Worm (Caenorhabditis elegans) whole organism, mixed stage, embryonic: Measurements from ENCODE around the gene K02E2.11.

ENCODE experiments used
- M03D4.4 ChIP-seq: sonication (generic microtip); optimal IDR thresholded peaks from 2 replicates; lab custom pipeline; 2017; ENCODE audit warnings: mild to moderate bottlenecking, missing genetic modification characterization, missing compliant biosample characterization
- bed-3 ChIP-seq: fragments of 200-800 bp; sonication (Bioruptor generic); optimal IDR thresholded peaks from 3 replicates; lab custom pipeline; 2018; ENCODE audit warnings: mild to moderate bottlenecking, missing genetic modification characterization, moderate library complexity, missing compliant biosample characterization
- blmp-1 ChIP-seq: fragments of 150-350 bp; optimal IDR thresholded peaks from 2 replicates; lab custom pipeline; 2014; ENCODE audit warnings: missing biosample characterization, missing genetic modification characterization
- ceh-39 ChIP-seq: fragments of 150-350 bp; optimal IDR thresholded peaks from 2 replicates; lab custom pipeline; 2014; ENCODE audit warnings: missing biosample characterization, missing genetic modification characterization
- ceh-43 ChIP-seq: fragments of 200-800 bp; sonication (Bioruptor generic); optimal IDR thresholded peaks from 2 replicates; lab custom pipeline; 2018; ENCODE audit warnings: mild to moderate bottlenecking, missing genetic modification characterization, moderate library complexity, missing compliant biosample characterization
- ceh-83 ChIP-seq: fragments of 200-800 bp; sonication (Bioruptor generic); optimal IDR thresholded peaks from 2 replicates; lab custom pipeline; 2018; ENCODE audit warnings: mild to moderate bottlenecking, missing genetic modification characterization, missing compliant biosample characterization
- ces-1 ChIP-seq: fragments of 150-350 bp; optimal IDR thresholded peaks from 2 replicates; lab custom pipeline; 2014; ENCODE audit warnings: missing biosample characterization, missing genetic modification reagents, missing genetic modification characterization
- cnd-1 ChIP-seq: fragments of 200-800 bp; sonication (Bioruptor generic); optimal IDR thresholded peaks from 2 replicates; lab custom pipeline; 2018; ENCODE audit warnings: mild to moderate bottlenecking, missing genetic modification characterization, missing compliant biosample characterization
- drap-1 ChIP-seq: fragments of 200-800 bp; sonication (Bioruptor generic); optimal IDR thresholded peaks from 3 replicates; lab custom pipeline; 2018; ENCODE audit warnings: mild to moderate bottlenecking, missing genetic modification characterization, missing compliant biosample characterization
- elt-1 ChIP-seq: sonication (generic microtip); optimal IDR thresholded peaks from 2 replicates; lab custom pipeline; 2017; ENCODE audit warnings: missing genetic modification characterization, mild to moderate bottlenecking, missing compliant biosample characterization, antibody characterized with exemption, moderate library complexity, borderline replicate concordance; ENCODE audit not compliant: insufficient read depth
- elt-3 ChIP-seq: fragments of 150-350 bp; optimal IDR thresholded peaks from 2 replicates; lab custom pipeline; 2014; ENCODE audit warnings: missing biosample characterization, missing genetic modification characterization
- flh-1 ChIP-seq: fragments of 200-800 bp; sonication (Bioruptor generic); optimal IDR thresholded peaks from 2 replicates; lab custom pipeline; 2018; ENCODE audit warnings: mild to moderate bottlenecking, missing genetic modification characterization, moderate library complexity, missing compliant biosample characterization
- ham-2 ChIP-seq: fragments of 200-800 bp; sonication (Bioruptor generic); optimal IDR thresholded peaks from 2 replicates; lab custom pipeline; 2018; ENCODE audit warnings: mild to moderate bottlenecking, missing genetic modification characterization, missing compliant biosample characterization
- hlh-1 ChIP-seq: fragments of 150-350 bp; optimal IDR thresholded peaks from 2 replicates; lab custom pipeline; 2014; ENCODE audit warnings: missing biosample characterization, missing genetic modification reagents, missing genetic modification characterization
- lin-13 ChIP-seq: fragments of 150-350 bp; optimal IDR thresholded peaks from 2 replicates; lab custom pipeline; 2014; ENCODE audit warnings: missing biosample characterization, missing genetic modification characterization
- lin-32 ChIP-seq: fragments of 200-800 bp; sonication (Bioruptor generic); optimal IDR thresholded peaks from 2 replicates; lab custom pipeline; 2018; ENCODE audit warnings: mild to moderate bottlenecking, missing genetic modification characterization, missing compliant biosample characterization
- lsy-2 ChIP-seq: fragments of 150-350 bp; optimal IDR thresholded peaks from 2 replicates; lab custom pipeline; 2014; ENCODE audit warnings: missing biosample characterization, missing genetic modification characterization
- mep-1 ChIP-seq: fragments of 150-350 bp; optimal IDR thresholded peaks from 2 replicates; lab custom pipeline; 2017; ENCODE audit warnings: missing biosample characterization, missing genetic modification reagents, missing genetic modification characterization, inconsistent platforms
- mls-2 ChIP-seq: sonication (generic microtip); optimal IDR thresholded peaks from 2 replicates; lab custom pipeline; 2016; ENCODE audit warnings: mild to moderate bottlenecking, missing genetic modification characterization, moderate library complexity, missing compliant biosample characterization
- nhr-12 ChIP-seq: fragments of 150-350 bp; optimal IDR thresholded peaks from 2 replicates; lab custom pipeline; 2014; ENCODE audit warnings: missing biosample characterization, missing genetic modification characterization
- nhr-28 ChIP-seq: fragments of 150-350 bp; optimal IDR thresholded peaks from 2 replicates; lab custom pipeline; 2014; ENCODE audit warnings: missing biosample characterization, missing genetic modification characterization
- nhr-76 ChIP-seq: sonication (generic microtip); optimal IDR thresholded peaks from 2 replicates; lab custom pipeline; 2017; ENCODE audit warnings: missing biosample characterization, missing genetic modification characterization
- pha-4 ChIP-seq: fragments of 150-350 bp; optimal IDR thresholded peaks from 2 replicates; lab custom pipeline; 2018; ENCODE audit warnings: missing biosample characterization, missing genetic modification reagents, missing genetic modification characterization
- sem-2 ChIP-seq: fragments of 200-800 bp; sonication (Bioruptor generic); optimal IDR thresholded peaks from 2 replicates; lab custom pipeline; 2018; ENCODE audit warnings: mild to moderate bottlenecking, missing genetic modification characterization, missing compliant biosample characterization
- sptf-1 ChIP-seq: sonication (generic microtip); optimal IDR thresholded peaks from 2 replicates; lab custom pipeline; 2017; ENCODE audit warnings: mild to moderate bottlenecking, missing genetic modification characterization, moderate library complexity, missing compliant biosample characterization
- unc-120 ChIP-seq: sonication (generic microtip); optimal IDR thresholded peaks from 2 replicates; lab custom pipeline; 2017; ENCODE audit warnings: missing genetic modification characterization, missing compliant biosample characterization; ENCODE audit not compliant: poor library complexity, severe bottlenecking
- unc-39 ChIP-seq: fragments of 150-350 bp; optimal IDR thresholded peaks from 2 replicates; lab custom pipeline; 2014; ENCODE audit warnings: missing biosample characterization, missing genetic modification characterization
- unc-62 ChIP-seq: fragments of 150-350 bp; optimal IDR thresholded peaks from 2 replicates; lab custom pipeline; 2014; ENCODE audit warnings: missing biosample characterization, missing genetic modification reagents, missing genetic modification characterization
- zip-8 ChIP-seq: fragments of 150-350 bp; optimal IDR thresholded peaks from 2 replicates; lab custom pipeline; 2014; ENCODE audit warnings: missing biosample characterization, missing genetic modification characterization
- ztf-11 ChIP-seq: fragments of 150-350 bp; optimal IDR thresholded peaks from 2 replicates; lab custom pipeline; 2014; ENCODE audit warnings: missing biosample characterization, missing genetic modification characterization

K02E2.11 gene

DNA sequence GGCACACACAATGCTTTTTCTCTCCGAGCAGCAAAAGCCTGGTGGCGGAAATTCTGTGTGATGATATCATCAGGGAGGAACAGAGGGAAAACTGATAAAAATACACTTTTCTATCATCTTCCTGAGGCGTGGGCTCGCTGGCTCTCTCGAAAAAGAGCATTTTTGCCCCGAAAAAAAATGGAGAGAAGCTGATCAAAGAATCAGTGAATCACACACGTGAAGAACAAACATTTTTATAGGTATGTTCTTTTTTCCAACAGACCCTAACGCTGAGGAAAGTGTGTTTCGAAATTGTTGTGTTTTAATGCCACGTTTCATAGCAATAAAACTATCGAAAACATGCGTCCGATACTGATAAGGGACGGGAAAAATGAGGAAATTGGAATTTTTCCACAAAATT, 33.7 kb downstream of the K02E2.11 start:
- no peak for TF ChIP-seq ceh-83 (GFP tag; lab: Kevin White, UChicago)
- TF ChIP-seq drap-1 (GFP tag; lab: Kevin White, UChicago) = no peak
- no peak for TF ChIP-seq M03D4.4
- no peak for TF ChIP-seq mls-2 (tag; lab: Kevin White, UChicago)
- no peak for TF ChIP-seq sem-2 (GFP tag; lab: Kevin White, UChicago)
- no peak for TF ChIP-seq ceh-39 (tag; lab: Kevin White, UChicago)
- no peak for TF ChIP-seq nhr-12
- no peak for TF ChIP-seq unc-62
- no peak for TF ChIP-seq hlh-1 (tag; lab: Kevin White, UChicago)
- no peak for TF ChIP-seq sptf-1 (tag; lab: Kevin White, UChicago)
- no peak for TF ChIP-seq pha-4 (tag; lab: Kevin White, UChicago)
- TF ChIP-seq blmp-1 (tag; lab: Kevin White, UChicago) = no peak
- no peak for TF ChIP-seq ztf-11
- TF ChIP-seq unc-120 (tag; lab: Kevin White, UChicago) = no peak
- TF ChIP-seq mep-1 = no peak
- TF ChIP-seq zip-8 = no peak

DNA sequence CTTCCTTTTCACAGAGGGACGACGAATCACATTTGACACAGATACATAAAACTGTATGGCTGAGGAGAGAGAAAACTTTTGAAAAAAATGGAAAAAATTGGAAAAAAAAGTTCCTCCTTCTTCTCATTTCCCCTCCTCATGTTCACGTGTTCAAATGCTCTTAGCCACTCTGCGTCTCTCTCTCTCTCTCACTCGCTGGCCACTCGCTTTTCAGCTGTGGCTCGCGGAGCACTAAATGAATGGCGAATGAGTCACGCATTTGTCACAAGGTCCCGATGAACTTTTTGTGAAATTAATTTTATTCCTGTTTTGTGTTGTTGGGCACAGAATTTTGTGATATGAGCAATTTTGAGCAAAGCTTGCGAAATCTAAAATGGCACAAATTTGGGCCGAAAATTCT, 34.7 kb downstream of the K02E2.11 start:
- TF ChIP-seq ces-1 (GFP tag; lab: Kevin White, UChicago) (no peak), hlh-1 (tag; lab: Kevin White, UChicago) (no peak), flh-1 (GFP tag; lab: Kevin White, UChicago) (no peak), pha-4 (tag; lab: Kevin White, UChicago) (no peak), nhr-12 (no peak), lsy-2 (tag; lab: Kevin White, UChicago) (no peak)

DNA sequence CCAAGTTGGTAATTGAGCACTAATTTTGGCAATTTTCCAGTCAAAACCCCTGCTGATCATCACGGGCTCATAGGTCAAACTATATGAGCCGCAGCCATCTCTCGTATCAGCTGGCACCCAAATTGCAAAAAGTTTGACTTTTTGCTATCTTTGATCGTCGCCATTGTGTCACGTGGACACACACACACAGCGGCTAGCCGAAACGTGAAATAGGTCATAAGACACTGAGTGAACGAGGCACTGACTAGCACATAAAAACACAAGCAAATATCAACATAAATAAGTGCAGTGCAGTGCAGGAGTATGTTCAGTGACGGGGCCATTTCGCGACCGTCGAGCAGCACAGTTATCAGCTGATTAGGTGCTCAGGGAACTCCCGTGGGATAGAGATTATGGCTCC, 35.7 kb downstream of the K02E2.11 start:
- TF ChIP-seq pha-4 (tag; lab: Kevin White, UChicago) = no peak
- TF ChIP-seq elt-1 = no peak
- TF ChIP-seq ztf-11 = no peak
- no peak for TF ChIP-seq nhr-28 (tag; lab: Kevin White, UChicago)
- no peak for TF ChIP-seq ces-1 (GFP tag; lab: Kevin White, UChicago)

DNA sequence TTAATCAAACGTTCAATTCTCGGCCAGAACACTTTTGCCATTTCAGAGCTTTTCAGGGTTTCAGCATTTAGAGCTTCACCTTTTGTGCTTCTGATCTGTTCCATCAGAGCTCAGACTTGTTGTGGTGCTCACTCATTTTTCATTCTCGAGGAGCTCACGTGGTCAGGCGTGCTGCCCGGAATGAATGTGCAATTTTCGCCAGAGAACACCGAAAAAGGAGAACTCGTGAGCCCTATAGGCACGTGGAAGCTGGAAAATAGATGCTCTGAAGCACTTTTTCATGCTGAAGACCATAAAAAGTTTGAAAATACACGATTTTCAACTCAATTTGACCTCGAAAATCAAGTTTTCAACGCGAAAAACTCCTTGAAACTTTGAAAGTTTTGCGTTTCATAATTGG, 36.5 kb downstream of the K02E2.11 start:
- TF ChIP-seq nhr-76 (tag; lab: Kevin White, UChicago) (no peak), ceh-39 (tag; lab: Kevin White, UChicago) (no peak), ceh-43 (GFP tag; lab: Kevin White, UChicago) (no peak), sem-2 (GFP tag; lab: Kevin White, UChicago) (no peak), ham-2 (GFP tag; lab: Kevin White, UChicago) (no peak), lin-32 (no peak), bed-3 (GFP tag; lab: Kevin White, UChicago) (no peak), unc-120 (tag; lab: Kevin White, UChicago) (no peak), ztf-11 (no peak), lin-13 (tag; lab: Kevin White, UChicago) (no peak), unc-62 (no peak), drap-1 (GFP tag; lab: Kevin White, UChicago) (no peak), unc-39 (tag; lab: Kevin White, UChicago) (no peak), cnd-1 (no peak)

DNA sequence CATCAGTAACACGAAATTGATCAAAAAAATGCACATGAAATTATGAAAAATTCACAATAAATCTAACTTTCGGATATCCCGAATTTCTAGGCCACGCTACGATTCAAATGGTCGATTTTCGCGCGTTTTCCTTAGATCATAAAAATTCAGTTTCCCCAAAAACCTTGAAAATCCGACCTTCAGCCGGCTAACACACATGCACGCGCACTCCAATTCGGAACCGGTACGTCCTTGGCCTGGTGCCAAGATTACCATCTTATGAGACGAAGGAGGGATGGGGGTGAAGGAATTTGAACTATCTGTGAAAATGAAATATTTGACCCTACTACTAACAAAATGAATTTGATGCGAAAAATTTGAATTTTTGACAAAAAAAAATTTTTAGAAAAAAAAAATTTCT, 39.6 kb downstream of the K02E2.11 start:
- TF ChIP-seq hlh-1 (tag; lab: Kevin White, UChicago) (no peak), mep-1 (peak; percentile 19), ces-1 (GFP tag; lab: Kevin White, UChicago) (no peak), elt-1 (peak; percentile 5), bed-3 (GFP tag; lab: Kevin White, UChicago) (no peak), unc-39 (tag; lab: Kevin White, UChicago) (no peak), elt-3 (tag; lab: Kevin White, UChicago) (no peak)

DNA sequence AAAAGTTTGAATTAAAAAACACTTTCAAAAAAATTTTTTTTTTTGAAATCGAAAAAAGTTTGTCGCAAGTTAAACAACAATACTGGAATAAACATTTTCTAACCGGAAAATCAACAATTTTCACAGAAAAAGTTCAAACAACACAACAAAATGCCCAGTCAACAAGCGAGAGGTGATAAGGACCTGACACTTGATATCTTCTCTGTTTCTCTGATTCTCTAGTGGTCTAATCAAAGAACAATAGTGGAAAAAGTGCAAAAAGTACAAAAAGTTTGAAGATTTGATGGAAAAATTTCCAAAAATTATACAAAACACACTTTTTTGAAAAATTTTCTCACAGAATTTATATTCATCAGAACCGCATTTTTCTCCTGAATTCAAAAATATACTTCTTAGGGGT, 40.3 kb downstream of the K02E2.11 start:
- TF ChIP-seq elt-1 (no peak), unc-62 (no peak), ces-1 (GFP tag; lab: Kevin White, UChicago) (no peak), drap-1 (GFP tag; lab: Kevin White, UChicago) (no peak), M03D4.4 (no peak), mep-1 (no peak), hlh-1 (tag; lab: Kevin White, UChicago) (no peak), elt-3 (tag; lab: Kevin White, UChicago) (no peak), unc-120 (tag; lab: Kevin White, UChicago) (no peak), ceh-39 (tag; lab: Kevin White, UChicago) (no peak), lin-32 (no peak)
- TF ChIP-seq, all 35 proteins: peak for 0
